Worm (Caenorhabditis elegans) whole organism, midembryonic: ENCODE measurements around the gene T04A8.13.
A peak's percentile ranks its signal among the peaks of the same experiment; 100 is the strongest.

Experiments used
- T22C8.4 ChIP-seq: fragments of 200-800 bp; sonication (Bioruptor generic); IDR thresholded peaks from 2 replicates; pipeline ENCODE4 v1.3.6; 2022; ENCODE audit warnings: missing genetic modification characterization, missing compliant biosample characterization
- cog-1 ChIP-seq: sonication (generic microtip); optimal IDR thresholded peaks from 2 replicates; lab custom pipeline; 2016; ENCODE audit warnings: missing genetic modification characterization, missing compliant biosample characterization
- flt-1 ChIP-seq: fragments of 200-800 bp; sonication (Bioruptor generic); IDR thresholded peaks from 2 replicates; pipeline ENCODE4 v1.3.6; 2022; ENCODE audit warnings: missing genetic modification characterization, missing compliant biosample characterization
- klf-2 ChIP-seq: fragments of 200-800 bp; sonication (Bioruptor generic); conservative IDR thresholded peaks from 2 replicates; pipeline ENCODE4 v1.3.6; 2022; ENCODE audit warnings: missing genetic modification reagents, missing genetic modification characterization, missing compliant biosample characterization
- med-1 ChIP-seq: sonication (generic microtip); optimal IDR thresholded peaks from 2 replicates; lab custom pipeline; 2017; ENCODE audit warnings: missing genetic modification characterization, mild to moderate bottlenecking, missing compliant biosample characterization, antibody characterized with exemption, missing genetic modification reagents; ENCODE audit not compliant: insufficient read depth
- ref-1 ChIP-seq: fragments of 200-800 bp; sonication (Bioruptor generic); conservative IDR thresholded peaks from 2 replicates; pipeline ENCODE4 v1.3.6; 2022; ENCODE audit warnings: missing genetic modification reagents, missing genetic modification characterization, missing compliant biosample characterization
- tab-1 ChIP-seq: fragments of 200-800 bp; sonication (Bioruptor generic); IDR thresholded peaks from 2 replicates; pipeline ENCODE4 v1.3.6; 2022; ENCODE audit warnings: missing genetic modification characterization, missing compliant biosample characterization
- ztf-23 ChIP-seq: fragments of 200-800 bp; sonication (Bioruptor generic); IDR thresholded peaks from 2 replicates; pipeline ENCODE4 v1.3.6; 2022; ENCODE audit warnings: missing genetic modification reagents, missing genetic modification characterization, missing compliant biosample characterization
- ztf-29 ChIP-seq: fragments of 200-800 bp; sonication (Bioruptor generic); IDR thresholded peaks from 2 replicates; pipeline ENCODE4 v1.3.6; 2022; ENCODE audit warnings: missing genetic modification reagents, missing genetic modification characterization, missing compliant biosample characterization

T04A8.13 gene

ce11 chrIII:4679963-4680484, 26.8 kb upstream of the T04A8.13 start, which contains the start of gene srg-11:
Gene srg-11, plus strand, starts transcription at chrIII:4680013.
- no peak for TF ChIP-seq ztf-23
- TF ChIP-seq klf-2 (GFP tag; lab: Robert Waterston, UW), result no peak
- no peak for TF ChIP-seq flt-1 (GFP tag; lab: Robert Waterston, UW)
- TF ChIP-seq med-1 (GFP tag; lab: Kevin White, UChicago), result no peak
- TF ChIP-seq ref-1 (GFP tag; lab: Robert Waterston, UW), result no peak
- TF ChIP-seq ztf-29 (GFP tag; lab: Robert Waterston, UW), result no peak
- TF ChIP-seq tab-1 (GFP tag; lab: Robert Waterston, UW), result no peak
- no peak for TF ChIP-seq T22C8.4 (GFP tag; lab: Robert Waterston, UW)
- no peak for TF ChIP-seq cog-1 (tag; lab: Kevin White, UChicago)

- TF ChIP-seq med-1 (GFP tag; lab: Kevin White, UChicago), result no peak
- no peak for TF ChIP-seq T22C8.4 (GFP tag; lab: Robert Waterston, UW)
- no peak for TF ChIP-seq flt-1 (GFP tag; lab: Robert Waterston, UW)
- no peak for TF ChIP-seq ztf-29 (GFP tag; lab: Robert Waterston, UW)
- TF ChIP-seq klf-2 (GFP tag; lab: Robert Waterston, UW), result no peak
- no peak for TF ChIP-seq cog-1 (tag; lab: Kevin White, UChicago)
- no peak for TF ChIP-seq ref-1 (GFP tag; lab: Robert Waterston, UW)
- no peak for TF ChIP-seq ztf-23
- TF ChIP-seq tab-1 (GFP tag; lab: Robert Waterston, UW), result no peak
Measured at ce11 chrIII:4687134-4687533, 19.6 kb upstream of the T04A8.13 start.

ce11 chrIII:4688356-4688755, 18.4 kb upstream of the T04A8.13 start, which contains the start of gene tag-243:
Gene tag-243, minus strand, starts transcription at chrIII:4688456.
- no peak for TF ChIP-seq ref-1 (GFP tag; lab: Robert Waterston, UW)
- no peak for TF ChIP-seq T22C8.4 (GFP tag; lab: Robert Waterston, UW)
- 0 out of 2 replicates have a peak, but pooled peaks have one; percentile 24 for TF ChIP-seq klf-2 (GFP tag; lab: Robert Waterston, UW)

- TF ChIP-seq T22C8.4 (GFP tag; lab: Robert Waterston, UW) (no peak), ztf-23 (no peak), ztf-29 (GFP tag; lab: Robert Waterston, UW) (no peak), med-1 (GFP tag; lab: Kevin White, UChicago) (no peak), klf-2 (GFP tag; lab: Robert Waterston, UW) (no peak), flt-1 (GFP tag; lab: Robert Waterston, UW) (no peak), cog-1 (tag; lab: Kevin White, UChicago) (no peak), ref-1 (GFP tag; lab: Robert Waterston, UW) (no peak), tab-1 (GFP tag; lab: Robert Waterston, UW) (no peak)
Measured at ce11 chrIII:4688965-4689364, 17.8 kb upstream of the T04A8.13 start, which contains the start of gene ppat-1. Gene ppat-1, plus strand, starts transcription at chrIII:4689280.

DNA sequence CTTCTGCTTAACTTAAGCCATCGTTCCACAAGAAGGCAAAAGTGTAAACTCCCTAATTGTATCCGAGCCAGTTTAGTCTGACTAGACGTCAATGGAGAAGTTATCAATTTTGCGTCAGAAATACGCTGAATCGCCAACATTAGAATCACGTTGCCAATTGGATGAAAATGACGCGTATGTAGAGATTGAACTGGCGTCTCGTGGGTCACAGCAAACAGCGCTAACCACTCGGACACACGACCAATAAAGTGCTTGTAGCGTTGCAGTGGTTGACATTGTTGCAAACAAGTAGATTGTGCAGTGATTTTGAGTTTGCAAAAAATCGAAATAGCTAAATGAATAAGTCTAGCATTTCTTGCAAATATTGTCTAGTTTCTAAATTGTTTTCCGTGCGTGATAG, 17.2 kb upstream of the T04A8.13 start:
- TF ChIP-seq cog-1 (tag; lab: Kevin White, UChicago) (peak; percentile 55), klf-2 (GFP tag; lab: Robert Waterston, UW) (0 out of 2 replicates have a peak, but pooled peaks have one; percentile 53), ref-1 (GFP tag; lab: Robert Waterston, UW) (peak; percentile 73), T22C8.4 (GFP tag; lab: Robert Waterston, UW) (peak; percentile 81), ztf-23 (peak; percentile 89), flt-1 (GFP tag; lab: Robert Waterston, UW) (peak; percentile 91), tab-1 (GFP tag; lab: Robert Waterston, UW) (peak; percentile 93), med-1 (GFP tag; lab: Kevin White, UChicago) (peak; percentile 33), ztf-29 (GFP tag; lab: Robert Waterston, UW) (peak; percentile 78; the same call in 1 of the 2 replicates)

- TF ChIP-seq ztf-23, result peak; percentile 50; the same call in 1 of the 2 replicates
- no peak for TF ChIP-seq T22C8.4 (GFP tag; lab: Robert Waterston, UW)
Measured at ce11 chrIII:4693281-4693680, 13.5 kb upstream of the T04A8.13 start, which contains the start of gene nifk-1. Gene nifk-1, minus strand, starts transcription at chrIII:4693307.

ce11 chrIII:4693695-4694094, 13.1 kb upstream of the T04A8.13 start, which contains the start of gene T04A8.8:
Gene T04A8.8, plus strand, starts transcription at chrIII:4693995.
- TF ChIP-seq tab-1 (GFP tag; lab: Robert Waterston, UW) (no peak), ztf-29 (GFP tag; lab: Robert Waterston, UW) (no peak), ref-1 (GFP tag; lab: Robert Waterston, UW) (no peak), cog-1 (tag; lab: Kevin White, UChicago) (no peak), med-1 (GFP tag; lab: Kevin White, UChicago) (no peak), klf-2 (GFP tag; lab: Robert Waterston, UW) (no peak), ztf-23 (no peak), flt-1 (GFP tag; lab: Robert Waterston, UW) (no peak), T22C8.4 (GFP tag; lab: Robert Waterston, UW) (no peak)

- no peak for TF ChIP-seq med-1 (GFP tag; lab: Kevin White, UChicago)
- TF ChIP-seq ref-1 (GFP tag; lab: Robert Waterston, UW), result no peak
- no peak for TF ChIP-seq klf-2 (GFP tag; lab: Robert Waterston, UW)
- no peak for TF ChIP-seq flt-1 (GFP tag; lab: Robert Waterston, UW)
- no peak for TF ChIP-seq tab-1 (GFP tag; lab: Robert Waterston, UW)
Measured at ce11 chrIII:4695057-4695456, 11.7 kb upstream of the T04A8.13 start, which contains the start of gene T04A8.7. Gene T04A8.7, plus strand, starts transcription at chrIII:4695357.

ce11 chrIII:4696903-4697302, 9.9 kb upstream of the T04A8.13 start:
- no peak for TF ChIP-seq tab-1 (GFP tag; lab: Robert Waterston, UW)
